Worm (Caenorhabditis elegans) whole organism, L2 larva: Measurements from ENCODE around the gene T12E12.6.

Source experiments
- R02D3.7 ChIP-seq: fragments of 150-350 bp; optimal IDR thresholded peaks from 2 replicates; lab custom pipeline; 2014; ENCODE audit warnings: missing biosample characterization, missing genetic modification characterization
- blmp-1 ChIP-seq: sonication (generic microtip); optimal IDR thresholded peaks from 2 replicates; lab custom pipeline; 2017; ENCODE audit warnings: missing genetic modification characterization, mild to moderate bottlenecking, missing compliant biosample characterization, antibody characterized with exemption, moderate library complexity; ENCODE audit not compliant: insufficient read depth
- ceh-82 ChIP-seq: fragments of 150-350 bp; optimal IDR thresholded peaks from 2 replicates; lab custom pipeline; 2014; ENCODE audit warnings: missing biosample characterization, missing genetic modification characterization
- crh-2 ChIP-seq: sonication (generic microtip); optimal IDR thresholded peaks from 2 replicates; lab custom pipeline; 2017; ENCODE audit warnings: missing biosample characterization, missing genetic modification characterization
- elt-1 ChIP-seq: fragments of 150-350 bp; optimal IDR thresholded peaks from 2 replicates; lab custom pipeline; 2014; ENCODE audit warnings: missing biosample characterization, missing genetic modification characterization
- lin-13 ChIP-seq: fragments of 150-350 bp; optimal IDR thresholded peaks from 2 replicates; lab custom pipeline; 2014; ENCODE audit warnings: missing biosample characterization, missing genetic modification reagents, missing genetic modification characterization
- lin-39 ChIP-seq: fragments of 150-350 bp; optimal IDR thresholded peaks from 2 replicates; lab custom pipeline; 2014; ENCODE audit warnings: missing biosample characterization, missing genetic modification reagents, missing genetic modification characterization
- lsy-2 ChIP-seq, 2 experiments: fragments of 150-350 bp in 1 of 2; sonication (generic microtip) in 1 of 2; optimal IDR thresholded peaks; 2 replicates each; lab custom pipeline; 2014 to 2017; ENCODE audit warnings: missing biosample characterization in 2 of 2, missing genetic modification characterization in 2 of 2
- nhr-10 ChIP-seq: sonication (generic microtip); optimal IDR thresholded peaks from 2 replicates; lab custom pipeline; 2017; ENCODE audit warnings: missing biosample characterization, missing genetic modification characterization
- nhr-237 ChIP-seq: fragments of 150-350 bp; optimal IDR thresholded peaks from 2 replicates; lab custom pipeline; 2014; ENCODE audit warnings: missing biosample characterization, missing genetic modification characterization
- snpc-4 ChIP-seq: fragments of 150-350 bp; optimal IDR thresholded peaks from 2 replicates; lab custom pipeline; 2014; ENCODE audit warnings: missing biosample characterization, missing genetic modification characterization
- unc-55 ChIP-seq: fragments of 150-350 bp; sonication (generic microtip); optimal IDR thresholded peaks from 3 replicates; lab custom pipeline; 2014; ENCODE audit warnings: missing biosample characterization, missing genetic modification reagents, missing genetic modification characterization
- unc-62 ChIP-seq: fragments of 150-350 bp; optimal IDR thresholded peaks from 2 replicates; lab custom pipeline; 2014; ENCODE audit warnings: missing biosample characterization, missing genetic modification reagents, missing genetic modification characterization
- ztf-4 ChIP-seq: fragments of 150-350 bp; optimal IDR thresholded peaks from 2 replicates; lab custom pipeline; 2014; ENCODE audit warnings: missing biosample characterization, missing genetic modification characterization

- TF ChIP-seq crh-2 (no peak), lin-13 (GFP tag; lab: Kevin White, UChicago) (no peak), nhr-10 (no peak), unc-55 (GFP tag; lab: Kevin White, UChicago) (no peak), elt-1 (tag; lab: Kevin White, UChicago) (no peak), R02D3.7 (no peak), ztf-4 (tag; lab: Kevin White, UChicago) (no peak), ceh-82 (tag; lab: Kevin White, UChicago) (no peak), blmp-1 (tag; lab: Kevin White, UChicago) (no peak), nhr-237 (no peak), lin-39 (tag; lab: Kevin White, UChicago) (no peak), unc-62 (no peak), snpc-4 (tag; lab: Kevin White, UChicago) (no peak), lsy-2 (tag; optimal IDR thresholded peaks at IDR 0.05; lab: Kevin White, UChicago) (no peak)
Observed at ce11 chrIV:5561059-5561458, 12.9 kb downstream of the T12E12.6 start.
